Fruit fly (Drosophila melanogaster) Kc167 (cell line): ENCODE measurements around the gene Ran-like.

ENCODE experiments used
- Myc ChIP-seq: fragments of >200 bp; optimal IDR thresholded peaks from 2 replicates; lab custom pipeline; 2017; ENCODE audit warnings: missing external identifiers
- Sin3A ChIP-seq: fragments of >200 bp; optimal IDR thresholded peaks from 2 replicates; lab custom pipeline; 2018; ENCODE audit warnings: missing external identifiers
- h ChIP-seq: fragments of >200 bp; optimal IDR thresholded peaks from 3 replicates; lab custom pipeline; 2018; ENCODE audit warnings: missing external identifiers
- insv ChIP-seq: fragments of >200 bp; optimal IDR thresholded peaks from 3 replicates; lab custom pipeline; 2018; ENCODE audit warnings: missing external identifiers
- psq ChIP-seq: fragments of >200 bp; optimal IDR thresholded peaks from 2 replicates; lab custom pipeline; 2017; ENCODE audit warnings: missing external identifiers
- ttk ChIP-seq: sonication (Bioruptor generic); optimal IDR thresholded peaks from 2 replicates; lab custom pipeline; 2017; ENCODE audit warnings: missing external identifiers

DNA sequence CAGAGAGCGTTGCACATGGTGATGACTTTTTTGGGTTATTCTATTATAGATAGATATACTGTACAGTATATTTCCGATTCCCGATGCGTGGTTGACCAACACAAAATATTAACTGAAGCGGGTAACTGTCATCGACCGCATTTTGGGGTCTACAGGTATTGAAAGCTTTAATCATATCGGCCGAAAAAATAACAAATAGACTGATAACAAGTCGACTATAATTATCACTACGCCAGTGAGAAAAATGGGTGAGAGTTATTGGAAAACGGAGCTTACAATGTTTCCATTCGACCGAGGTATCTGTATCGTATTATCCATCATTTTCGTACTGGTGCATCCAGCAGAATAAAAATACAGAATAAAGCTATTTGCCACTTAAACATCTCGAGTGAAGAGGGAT lies 33.1 kb upstream of the Ran-like start:
- no peak for TF ChIP-seq Myc (lab: Kevin White, UChicago)
- TF ChIP-seq psq (lab: Kevin White, UChicago): no peak
- no peak for TF ChIP-seq insv (lab: Kevin White, UChicago)
- TF ChIP-seq h (lab: Kevin White, UChicago): no peak
- no peak for TF ChIP-seq Sin3A (lab: Kevin White, UChicago)
- no peak for TF ChIP-seq ttk (lab: Kevin White, UChicago)
